Fruit fly (Drosophila melanogaster) whole organism, embryonic: Measurements from ENCODE around the gene Vajk2.

Experiments
- BtbVII ChIP-seq: fragments of 200-800 bp; sonication (Bioruptor generic); optimal IDR thresholded peaks from 3 replicates; lab custom pipeline; 2017; ENCODE audit warnings: missing biosample characterization, mild to moderate bottlenecking, missing genetic modification characterization
- CG10366 ChIP-seq: fragments of 200-800 bp; sonication (Bioruptor generic); IDR thresholded peaks from 2 replicates; pipeline ENCODE4 v1.3.6; 2022; ENCODE audit warnings: missing biosample characterization, missing genetic modification characterization
- CG10565 ChIP-seq: fragments of 200-800 bp; sonication (Bioruptor generic); optimal IDR thresholded peaks from 3 replicates; lab custom pipeline; 2016; ENCODE audit warnings: missing biosample characterization, mild to moderate bottlenecking, missing genetic modification characterization
- CG10979 ChIP-seq: fragments of 200-800 bp; sonication (Bioruptor generic); optimal IDR thresholded peaks from 2 replicates; lab custom pipeline; 2018; ENCODE audit warnings: missing biosample characterization, mild to moderate bottlenecking, missing genetic modification characterization, moderate library complexity
- CG11723 ChIP-seq: fragments of 200-800 bp; sonication (Bioruptor generic); optimal IDR thresholded peaks from 2 replicates; lab custom pipeline; 2017; ENCODE audit warnings: missing biosample characterization, mild to moderate bottlenecking, missing genetic modification characterization
- CG1233 ChIP-seq: fragments of 200-800 bp; sonication (Bioruptor generic); optimal IDR thresholded peaks from 4 replicates; lab custom pipeline; 2018; ENCODE audit warnings: missing biosample characterization, mild to moderate bottlenecking, missing genetic modification characterization
- CG13894 ChIP-seq: fragments of 200-800 bp; sonication (Bioruptor generic); optimal IDR thresholded peaks from 3 replicates; lab custom pipeline; 2018; ENCODE audit warnings: missing biosample characterization, mild to moderate bottlenecking, missing genetic modification characterization, moderate library complexity
- CG14860 ChIP-seq: fragments of 200-800 bp; sonication (Bioruptor generic); IDR thresholded peaks from 3 replicates; pipeline ENCODE4 v1.3.6; 2022; ENCODE audit warnings: missing biosample characterization, missing genetic modification characterization; ENCODE audit not compliant: partially characterized antibody
- CG15479 ChIP-seq: fragments of 200-800 bp; sonication (Bioruptor generic); optimal IDR thresholded peaks from 3 replicates; lab custom pipeline; 2019; ENCODE audit warnings: missing biosample characterization, mild to moderate bottlenecking, missing genetic modification characterization, moderate library complexity
- CG15514 ChIP-seq: fragments of 200-800 bp; sonication (Bioruptor generic); optimal IDR thresholded peaks from 3 replicates; lab custom pipeline; 2017; ENCODE audit warnings: missing biosample characterization, missing genetic modification characterization, mild to moderate bottlenecking, moderate library complexity, missing genetic modification reagents
- CG17186 ChIP-seq: fragments of 200-800 bp; sonication (Bioruptor generic); optimal IDR thresholded peaks from 3 replicates; lab custom pipeline; 2017; ENCODE audit warnings: missing biosample characterization, missing genetic modification reagents, missing genetic modification characterization
- CG2678 ChIP-seq: fragments of 200-800 bp; sonication (Bioruptor generic); optimal IDR thresholded peaks from 3 replicates; lab custom pipeline; 2019; ENCODE audit warnings: missing biosample characterization, mild to moderate bottlenecking, missing genetic modification characterization, moderate library complexity
- CG2712 ChIP-seq: fragments of 200-800 bp; optimal IDR thresholded peaks from 3 replicates; lab custom pipeline; 2019; ENCODE audit warnings: missing biosample characterization, mild to moderate bottlenecking, missing genetic modification characterization, moderate library complexity
- CG2875 ChIP-seq: fragments of 200-800 bp; sonication (Bioruptor generic); optimal IDR thresholded peaks from 2 replicates; lab custom pipeline; 2017; ENCODE audit warnings: missing biosample characterization, mild to moderate bottlenecking, missing genetic modification characterization, missing genetic modification reagents
- CG43689 ChIP-seq: fragments of 200-800 bp; sonication (Bioruptor generic); IDR thresholded peaks from 2 replicates; pipeline ENCODE4 v1.3.6; 2022; ENCODE audit warnings: missing biosample characterization, missing genetic modification characterization
- CG4617 ChIP-seq: fragments of 200-800 bp; sonication (Bioruptor generic); optimal IDR thresholded peaks from 3 replicates; lab custom pipeline; 2016; ENCODE audit warnings: missing biosample characterization, missing genetic modification characterization, borderline replicate concordance
- CG7357 ChIP-seq: fragments of 200-800 bp; sonication (Bioruptor generic); IDR thresholded peaks from 3 replicates; pipeline ENCODE4 v1.3.6; 2022; ENCODE audit warnings: missing biosample characterization, missing genetic modification characterization
- CG7928 ChIP-seq: fragments of 200-800 bp; sonication (Bioruptor generic); optimal IDR thresholded peaks from 2 replicates; lab custom pipeline; 2017; ENCODE audit warnings: missing biosample characterization, mild to moderate bottlenecking, missing genetic modification characterization
- CG9727 ChIP-seq: fragments of 200-800 bp; sonication (Bioruptor generic); optimal IDR thresholded peaks from 3 replicates; lab custom pipeline; 2017; ENCODE audit warnings: missing biosample characterization, mild to moderate bottlenecking, missing genetic modification characterization
- Deaf1 ChIP-seq: fragments of 200-800 bp; optimal IDR thresholded peaks from 3 replicates; lab custom pipeline; 2019; ENCODE audit warnings: missing biosample characterization, mild to moderate bottlenecking, missing genetic modification characterization, moderate library complexity
- Hmx ChIP-seq: fragments of 200-800 bp; sonication (Bioruptor generic); optimal IDR thresholded peaks from 2 replicates; lab custom pipeline; 2016; ENCODE audit warnings: missing biosample characterization, missing genetic modification characterization
- Hr39 ChIP-seq: fragments of >200 bp; optimal IDR thresholded peaks from 2 replicates; lab custom pipeline; 2017
- Hr51 ChIP-seq, 2 experiments: fragments of 200-800 bp; sonication (Bioruptor generic); optimal IDR thresholded peaks; 2 replicates in 1 of 2; 3 replicates in 1 of 2; lab custom pipeline; 2016 to 2018; ENCODE audit warnings: missing biosample characterization in 2 of 2, missing genetic modification characterization in 2 of 2, mild to moderate bottlenecking in 1 of 2, moderate library complexity in 1 of 2
- Jarid2 ChIP-seq: fragments of 200-800 bp; sonication (Bioruptor generic); optimal IDR thresholded peaks from 3 replicates; lab custom pipeline; 2017; ENCODE audit warnings: mild to moderate bottlenecking, missing biosample characterization, missing genetic modification reagents, missing genetic modification characterization
- MTF-1 ChIP-seq: fragments of 200-800 bp; sonication (Bioruptor generic); optimal IDR thresholded peaks from 2 replicates; lab custom pipeline; 2018; ENCODE audit warnings: missing biosample characterization, mild to moderate bottlenecking, missing genetic modification characterization, borderline replicate concordance
- Max ChIP-seq: fragments of 200-800 bp; sonication (Bioruptor generic); optimal IDR thresholded peaks from 2 replicates; lab custom pipeline; 2016; ENCODE audit warnings: missing biosample characterization, mild to moderate bottlenecking, missing genetic modification characterization
- Meics ChIP-seq: fragments of 200-800 bp; sonication (Bioruptor generic); optimal IDR thresholded peaks from 2 replicates; lab custom pipeline; 2017; ENCODE audit warnings: missing biosample characterization, mild to moderate bottlenecking, missing genetic modification characterization
- NFAT ChIP-seq: fragments of 200-800 bp; sonication (Bioruptor generic); IDR thresholded peaks from 2 replicates; pipeline ENCODE4 v1.3.6; 2022; ENCODE audit warnings: missing biosample characterization, missing genetic modification characterization
- Pdp1 ChIP-seq, 2 experiments: fragments of 200-800 bp; sonication (Bioruptor generic); optimal IDR thresholded peaks; 3 replicates each; lab custom pipeline; 2016; ENCODE audit warnings: missing biosample characterization in 2 of 2, missing genetic modification characterization in 2 of 2, mild to moderate bottlenecking in 1 of 2, moderate library complexity in 1 of 2
- Stat92E ChIP-seq, 3 experiments: fragments of >200 bp in 2 of 3; fragments of 200-800 bp in 1 of 3; sonication (Bioruptor generic) in 1 of 3; optimal IDR thresholded peaks; 2 replicates each; lab custom pipeline; 2017 to 2019; ENCODE audit warnings: missing biosample characterization in 3 of 3, missing genetic modification characterization in 3 of 3, mild to moderate bottlenecking in 1 of 3, moderate library complexity in 1 of 3
- Usf ChIP-seq: fragments of 200-800 bp; sonication (Bioruptor generic); optimal IDR thresholded peaks from 2 replicates; lab custom pipeline; 2017; ENCODE audit warnings: missing genotype, missing biosample characterization, missing genetic modification characterization
- ab ChIP-seq: fragments of 200-800 bp; sonication (Bioruptor generic); optimal IDR thresholded peaks from 2 replicates; lab custom pipeline; 2016; ENCODE audit warnings: missing biosample characterization, missing genetic modification characterization
- ac ChIP-seq: fragments of 200-800 bp; sonication (Bioruptor generic); optimal IDR thresholded peaks from 3 replicates; lab custom pipeline; 2017; ENCODE audit warnings: missing biosample characterization, mild to moderate bottlenecking, missing genetic modification characterization
- aop ChIP-seq: fragments of 200-800 bp; sonication (Bioruptor generic); IDR thresholded peaks from 2 replicates; pipeline ENCODE4 v1.3.6; 2022; ENCODE audit warnings: missing biosample characterization, missing genetic modification characterization
- az2 ChIP-seq: fragments of 200-800 bp; sonication (Bioruptor generic); optimal IDR thresholded peaks from 3 replicates; lab custom pipeline; 2016; ENCODE audit warnings: missing biosample characterization, missing genetic modification characterization
- bigmax ChIP-seq: fragments of 200-800 bp; sonication (Bioruptor generic); optimal IDR thresholded peaks from 2 replicates; lab custom pipeline; 2018; ENCODE audit warnings: missing biosample characterization, mild to moderate bottlenecking, missing genetic modification characterization
- caup ChIP-seq: fragments of 200-800 bp; sonication (Bioruptor generic); optimal IDR thresholded peaks from 3 replicates; lab custom pipeline; 2017; ENCODE audit warnings: missing biosample characterization, mild to moderate bottlenecking, missing genetic modification characterization, moderate library complexity; ENCODE audit not compliant: severe bottlenecking
- dm ChIP-seq: fragments of 200-800 bp; sonication (Bioruptor generic); optimal IDR thresholded peaks from 3 replicates; lab custom pipeline; 2016; ENCODE audit warnings: missing biosample characterization, missing genetic modification characterization
- dysf ChIP-seq: fragments of 200-800 bp; sonication (Bioruptor generic); IDR thresholded peaks from 3 replicates; pipeline ENCODE4 v1.3.6; 2022; ENCODE audit warnings: missing biosample characterization, missing genetic modification characterization
- gce ChIP-seq: fragments of 200-800 bp; sonication (Bioruptor generic); IDR thresholded peaks from 3 replicates; pipeline ENCODE4 v1.3.6; 2022; ENCODE audit warnings: missing biosample characterization, missing genetic modification characterization
- gem ChIP-seq: fragments of 200-800 bp; sonication (Bioruptor generic); optimal IDR thresholded peaks from 2 replicates; lab custom pipeline; 2019; ENCODE audit warnings: missing biosample characterization, mild to moderate bottlenecking, missing genetic modification characterization, moderate library complexity
- gro ChIP-seq: fragments of 200-800 bp; sonication (Bioruptor generic); optimal IDR thresholded peaks from 2 replicates; lab custom pipeline; 2016; ENCODE audit warnings: missing biosample characterization, missing genetic modification characterization
- h ChIP-seq: fragments of >200 bp; optimal IDR thresholded peaks from 2 replicates; lab custom pipeline; 2017
- hkb ChIP-seq, 2 experiments: fragments of 200-800 bp in 1 of 2; fragments of >200 bp in 1 of 2; sonication (Bioruptor generic) in 1 of 2; IDR thresholded peaks in 1 of 2; optimal IDR thresholded peaks in 1 of 2; 2 replicates each; pipeline versions ENCODE4 v1.3.6 to Lab custom; 2017 to 2022; ENCODE audit warnings: missing biosample characterization in 1 of 2, missing genetic modification characterization in 1 of 2
- ind ChIP-seq: fragments of 200-800 bp; sonication (Bioruptor generic); optimal IDR thresholded peaks from 3 replicates; lab custom pipeline; 2016; ENCODE audit warnings: missing biosample characterization, missing genetic modification characterization
- kay ChIP-seq: fragments of 200-800 bp; sonication (Bioruptor generic); optimal IDR thresholded peaks from 2 replicates; lab custom pipeline; 2016; ENCODE audit warnings: missing biosample characterization, missing genetic modification characterization
- ranshi ChIP-seq: fragments of 200-800 bp; sonication (Bioruptor generic); IDR thresholded peaks from 2 replicates; pipeline ENCODE4 v1.3.6; 2022; ENCODE audit warnings: missing biosample characterization, missing genetic modification characterization
- sima ChIP-seq: fragments of 200-800 bp; sonication (Bioruptor generic); optimal IDR thresholded peaks from 2 replicates; lab custom pipeline; 2016; ENCODE audit warnings: missing biosample characterization, missing genetic modification characterization
- sug ChIP-seq: fragments of 200-800 bp; optimal IDR thresholded peaks from 2 replicates; lab custom pipeline; 2019; ENCODE audit warnings: missing biosample characterization, mild to moderate bottlenecking, missing genetic modification characterization, moderate library complexity

Vajk2 gene

DNA sequence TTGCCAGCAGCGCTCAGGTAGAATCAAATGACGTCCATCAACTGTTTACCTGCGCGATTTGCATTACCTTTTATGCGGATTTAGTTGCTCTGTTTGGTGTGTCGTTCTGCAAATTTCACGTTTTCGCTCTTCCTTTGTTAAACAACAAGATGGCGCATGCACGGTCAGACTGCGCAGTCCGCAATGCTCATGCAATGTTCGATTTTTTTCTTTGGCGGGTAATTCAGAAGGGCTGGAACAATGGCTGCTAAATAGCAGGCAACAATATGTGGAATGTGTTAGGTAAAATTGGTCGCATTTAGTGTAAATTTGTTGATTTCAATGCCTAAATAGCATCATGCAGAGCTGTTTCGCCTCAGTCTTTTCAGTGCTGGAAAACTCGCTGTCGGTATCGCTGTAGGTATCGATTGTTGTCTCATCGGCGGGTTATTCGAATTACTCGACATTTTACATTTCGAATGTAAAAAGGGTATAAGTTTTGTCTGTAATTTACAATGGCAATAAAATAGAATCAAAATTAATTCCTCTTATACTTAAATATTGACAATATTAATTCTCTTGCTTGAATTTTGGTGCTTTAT lies 30.1 kb downstream of the Vajk2 start, which contains the start of gene Smg5 (continued):
- TF ChIP-seq Hr51 (GFP tag; optimal IDR thresholded peaks at IDR 0.05; lab: Kevin White, UChicago) (peak; percentile 93 to 97), Hr39 (no peak), Stat92E (GFP tag; optimal IDR thresholded peaks at IDR 0.05; lab: Kevin White, UChicago) (no peak), bigmax (GFP tag; lab: Kevin White, UChicago) (no peak), sima (GFP tag; lab: Kevin White, UChicago) (peak; percentile 85), Pdp1 (GFP tag; optimal IDR thresholded peaks at IDR 0.05; lab: Kevin White, UChicago) (peak; percentile 87 to 92), Jarid2 (peak; percentile 51), az2 (GFP tag; lab: Kevin White, UChicago) (peak; percentile 86), CG10565 (GFP tag; lab: Kevin White, UChicago) (peak; percentile 71), ac (peak; percentile 37), CG15479 (peak; percentile 98), CG4617 (peak; percentile 95), NFAT (GFP tag; lab: Robert Waterston, UW) (peak; percentile 95), CG10366 (GFP tag; lab: Robert Waterston, UW) (peak; percentile 96), CG2712 (tag; lab: Kevin White, UChicago) (peak; percentile 90), CG7928 (GFP tag; lab: Kevin White, UChicago) (peak; percentile 62), dysf (GFP tag; lab: Robert Waterston, UW) (peak; percentile 98), CG2678 (tag; lab: Kevin White, UChicago) (peak; percentile 80), CG2875 (GFP tag; lab: Kevin White, UChicago) (peak; percentile 37), ind (GFP tag; lab: Kevin White, UChicago) (peak; percentile 93), kay (GFP tag; lab: Kevin White, UChicago) (peak; percentile 82), Hmx (GFP tag; lab: Kevin White, UChicago) (peak; percentile 76), CG7357 (GFP tag; lab: Robert Waterston, UW) (peak; percentile 91), Usf (GFP tag; lab: Kevin White, UChicago) (peak; percentile 79), CG9727 (peak; percentile 93), CG1233 (GFP tag; lab: Kevin White, UChicago) (peak; percentile 63), h (lab: Kevin White, UChicago) (no peak), ranshi (GFP tag; lab: Robert Waterston, UW) (peak; percentile 90), gro (GFP tag; lab: Kevin White, UChicago) (peak; percentile 95), gem (peak; percentile 99), CG13894 (no peak), aop (GFP tag; lab: Robert Waterston, UW) (peak; percentile 75; the same call in 1 of the 2 replicates), CG14860 (GFP tag; lab: Robert Waterston, UW) (peak; percentile 97), caup (GFP tag; lab: Kevin White, UChicago) (peak; percentile 88), hkb (optimal IDR thresholded peaks at IDR 0.05; lab: Kevin White, UChicago) (peak; percentile 96), hkb (GFP tag; IDR thresholded peaks at IDR 0.05; lab: Robert Waterston, UW) (peak; percentile 91), Max (GFP tag; lab: Kevin White, UChicago) (peak; percentile 90), sug (tag; lab: Kevin White, UChicago) (peak; percentile 90), dm (peak; percentile 97), gce (GFP tag; lab: Robert Waterston, UW) (peak; percentile 83), CG11723 (GFP tag; lab: Kevin White, UChicago) (peak; percentile 79), CG17186 (GFP tag; lab: Kevin White, UChicago) (peak; percentile 96), MTF-1 (GFP tag; lab: Kevin White, UChicago) (no peak), CG43689 (peak; percentile 86), CG10979 (tag; lab: Kevin White, UChicago) (peak; percentile 97), CG15514 (GFP tag; lab: Kevin White, UChicago) (peak; percentile 80), Meics (GFP tag; lab: Kevin White, UChicago) (peak; percentile 84), Deaf1 (tag; lab: Kevin White, UChicago) (no peak), ab (GFP tag; lab: Kevin White, UChicago) (peak; percentile 78), BtbVII (GFP tag; lab: Kevin White, UChicago) (no peak)
